Fruit fly (Drosophila melanogaster) whole organism, wandering third instar larva: Measurements from ENCODE around the gene Drgx.

Experiments
- Abd-B ChIP-seq: fragments of >200 bp; optimal IDR thresholded peaks from 2 replicates; lab custom pipeline; 2017; ENCODE audit warnings: missing biosample characterization, missing genetic modification characterization
- Dfd ChIP-seq: fragments of >200 bp; optimal IDR thresholded peaks from 2 replicates; lab custom pipeline; 2017; ENCODE audit warnings: missing biosample characterization, missing genetic modification characterization
- HLH106 ChIP-seq: fragments of 200-800 bp; optimal IDR thresholded peaks from 3 replicates; lab custom pipeline; 2019; ENCODE audit warnings: missing biosample characterization, mild to moderate bottlenecking, missing genetic modification characterization, moderate library complexity
- Hr83 ChIP-seq: fragments of 200-300 bp; sonication (Bioruptor generic); optimal IDR thresholded peaks from 2 replicates; lab custom pipeline; 2016; ENCODE audit warnings: missing biosample characterization, mild to moderate bottlenecking, missing genetic modification characterization, moderate library complexity; ENCODE audit not compliant: poor library complexity, severe bottlenecking
- Mio ChIP-seq: sonication (Bioruptor generic); optimal IDR thresholded peaks from 2 replicates; lab custom pipeline; 2016; ENCODE audit warnings: missing biosample characterization, missing genetic modification characterization
- Sp1 ChIP-seq: fragments of 200-800 bp; sonication (Bioruptor generic); optimal IDR thresholded peaks from 3 replicates; lab custom pipeline; 2019; ENCODE audit warnings: missing biosample characterization, mild to moderate bottlenecking, missing genetic modification characterization, moderate library complexity
- brk ChIP-seq: fragments of 200-800 bp; sonication (Bioruptor generic); optimal IDR thresholded peaks from 2 replicates; lab custom pipeline; 2016; ENCODE audit warnings: missing biosample characterization, mild to moderate bottlenecking, missing genetic modification characterization
- h ChIP-seq: fragments of 200-800 bp; sonication (Bioruptor generic); optimal IDR thresholded peaks from 3 replicates; lab custom pipeline; 2016; ENCODE audit warnings: missing biosample characterization, mild to moderate bottlenecking, missing genetic modification characterization
- jim ChIP-seq: fragments of 175-275, 200-325 bp; sonication (Bioruptor generic); optimal IDR thresholded peaks from 2 replicates; lab custom pipeline; 2016; ENCODE audit warnings: missing biosample characterization, mild to moderate bottlenecking, missing genetic modification characterization
- pan ChIP-seq: fragments of >200 bp; optimal IDR thresholded peaks from 2 replicates; lab custom pipeline; 2017
- rgr ChIP-seq: fragments of 200-800 bp; sonication (Bioruptor generic); optimal IDR thresholded peaks from 3 replicates; lab custom pipeline; 2016; ENCODE audit warnings: missing biosample characterization, mild to moderate bottlenecking, missing genetic modification characterization
- sv ChIP-seq: fragments of 200-800 bp; sonication (Bioruptor generic); optimal IDR thresholded peaks from 3 replicates; lab custom pipeline; 2016; ENCODE audit warnings: missing biosample characterization, missing genetic modification characterization
- woc ChIP-seq: sonication (Bioruptor generic); optimal IDR thresholded peaks from 2 replicates; lab custom pipeline; 2016; ENCODE audit warnings: missing biosample characterization, mild to moderate bottlenecking, missing genetic modification characterization

Gene Drgx

dm6 chr2L:3737682-3738081, 75.1 kb downstream of the Drgx start:
- TF ChIP-seq brk (GFP tag; lab: Kevin White, UChicago) (no peak), Mio (GFP tag; lab: Kevin White, UChicago) (no peak), jim (GFP tag; lab: Kevin White, UChicago) (no peak), Dfd (GFP tag; lab: Kevin White, UChicago) (no peak), HLH106 (tag; lab: Kevin White, UChicago) (no peak), Abd-B (GFP tag; lab: Kevin White, UChicago) (no peak), sv (no peak), Hr83 (GFP tag; lab: Kevin White, UChicago) (no peak), woc (GFP tag; lab: Kevin White, UChicago) (no peak)

dm6 chr2L:3740443-3740842, 77.9 kb downstream of the Drgx start:
- TF ChIP-seq rgr (GFP tag; lab: Kevin White, UChicago), result no peak
- TF ChIP-seq pan (lab: Kevin White, UChicago), result no peak
- no peak for TF ChIP-seq h (GFP tag; lab: Kevin White, UChicago)
- no peak for TF ChIP-seq Sp1 (GFP tag; lab: Kevin White, UChicago)
- TF ChIP-seq brk (GFP tag; lab: Kevin White, UChicago), result no peak
- TF ChIP-seq jim (GFP tag; lab: Kevin White, UChicago), result no peak
